Fruit fly (Drosophila melanogaster): ENCODE results near the gene TpnC25D.

dm6 chr2L:5251725-5252124, 35.2 kb downstream of the TpnC25D start:
- no peak for TF ChIP-seq EcR (GFP tag; optimal IDR thresholded peaks at IDR 0.05)
- no peak for TF ChIP-seq D1 (tag; optimal IDR thresholded peaks at IDR 0.05)
- no peak for TF ChIP-seq CG10348 (GFP tag; IDR thresholded peaks at IDR 0.05)
